Worm (Caenorhabditis elegans): ENCODE data around the gene Y25C1A.7.

Gene Y25C1A.7

ce11 chrII:3105765-3106164 lies 34.9 kb upstream of the Y25C1A.7 start, which contains the start of gene clec-122:
clec-122 (plus strand) TSS chrII:3106065.
- TF ChIP-seq egl-27 (tag; optimal IDR thresholded peaks at IDR 0.05) (no peak), pag-3 (tag; optimal IDR thresholded peaks at IDR 0.05; ENCODE audit: borderline replicate concordance, insufficient read depth) (no peak), elt-2 (tag; optimal IDR thresholded peaks at IDR 0.05) (no peak), unc-130 (tag; optimal IDR thresholded peaks at IDR 0.05) (no peak), zip-4 (GFP tag; optimal IDR thresholded peaks at IDR 0.05) (no peak), egl-13 (tag; optimal IDR thresholded peaks at IDR 0.05) (no peak), pqm-1 (tag; optimal IDR thresholded peaks at IDR 0.05) (no peak), ztf-4 (tag; optimal IDR thresholded peaks at IDR 0.05) (no peak), nhr-28 (tag; optimal IDR thresholded peaks at IDR 0.05) (no peak), hpl-2 (GFP tag; optimal IDR thresholded peaks at IDR 0.05) (no peak)

ce11 chrII:3102018-3102417 lies 31.2 kb upstream of the Y25C1A.7 start, which contains the start of gene clec-121:
clec-121 (plus strand) TSS chrII:3102318.
- TF ChIP-seq fos-1 (tag; optimal IDR thresholded peaks at IDR 0.05) (no peak), nhr-71 (tag; optimal IDR thresholded peaks at IDR 0.05) (no peak), efl-1 (optimal IDR thresholded peaks at IDR 0.05) (no peak), efl-1 (GFP tag; optimal IDR thresholded peaks at IDR 0.05 in 1 of 2) (no peak), skn-1 (tag; optimal IDR thresholded peaks at IDR 0.05) (no peak), ceh-90 (tag; optimal IDR thresholded peaks at IDR 0.05) (no peak), tbx-2 (tag; optimal IDR thresholded peaks at IDR 0.05) (no peak), hpl-2 (GFP tag; optimal IDR thresholded peaks at IDR 0.05) (no peak), egl-13 (tag; optimal IDR thresholded peaks at IDR 0.05) (no peak), tlp-1 (tag; optimal IDR thresholded peaks at IDR 0.05) (no peak), ceh-82 (tag; optimal IDR thresholded peaks at IDR 0.05) (no peak), hlh-17 (GFP tag; optimal IDR thresholded peaks at IDR 0.05; ENCODE audit: borderline replicate concordance) (no peak), fkh-10 (GFP tag; optimal IDR thresholded peaks at IDR 0.05) (no peak)

ce11 chrII:3100546-3100945 lies 29.7 kb upstream of the Y25C1A.7 start, which contains the start of gene srg-24:
srg-24 (minus strand) TSS chrII:3100646.
- TF ChIP-seq ceh-63 (GFP tag; optimal IDR thresholded peaks at IDR 0.05): no peak
- no peak for TF ChIP-seq nhr-12 (tag; optimal IDR thresholded peaks at IDR 0.05)
- no peak for TF ChIP-seq hpl-2 (GFP tag; optimal IDR thresholded peaks at IDR 0.05)
- no peak for TF ChIP-seq dpl-1 (GFP tag; optimal IDR thresholded peaks at IDR 0.05)
- TF ChIP-seq nhr-84 (tag; optimal IDR thresholded peaks at IDR 0.05): no peak
- TF ChIP-seq irx-1 (tag; optimal IDR thresholded peaks at IDR 0.05): no peak
- no peak for TF ChIP-seq elt-2 (tag; optimal IDR thresholded peaks at IDR 0.05)
- TF ChIP-seq efl-1 (optimal IDR thresholded peaks at IDR 0.05): no peak
- TF ChIP-seq efl-1 (GFP tag; optimal IDR thresholded peaks at IDR 0.05 in 1 of 2): no peak
- no peak for TF ChIP-seq skn-1 (tag; optimal IDR thresholded peaks at IDR 0.05)
- no peak for TF ChIP-seq lin-35 (GFP tag; optimal IDR thresholded peaks at IDR 0.05)
- no peak for TF ChIP-seq fkh-8 (tag; optimal IDR thresholded peaks at IDR 0.05)
- no peak for TF ChIP-seq C34B4.2 (tag; optimal IDR thresholded peaks at IDR 0.05)
- no peak for TF ChIP-seq nhr-85 (tag)
- TF ChIP-seq fos-1 (tag; optimal IDR thresholded peaks at IDR 0.05): no peak
- no peak for TF ChIP-seq blmp-1 (tag; optimal IDR thresholded peaks at IDR 0.05)
- no peak for TF ChIP-seq fkh-4 (tag; optimal IDR thresholded peaks at IDR 0.05; ENCODE audit: borderline replicate concordance)

- TF ChIP-seq zip-4 (GFP tag; optimal IDR thresholded peaks at IDR 0.05) (no peak), blmp-1 (tag; optimal IDR thresholded peaks at IDR 0.05) (no peak), ces-1 (GFP tag; optimal IDR thresholded peaks at IDR 0.05) (no peak), aly-2 (tag; optimal IDR thresholded peaks at IDR 0.05) (no peak), pax-3 (tag; optimal IDR thresholded peaks at IDR 0.05) (no peak), nhr-47 (tag; optimal IDR thresholded peaks at IDR 0.05) (no peak), nhr-77 (tag; optimal IDR thresholded peaks at IDR 0.05) (no peak), hlh-4 (tag; optimal IDR thresholded peaks at IDR 0.05) (no peak), elt-3 (tag; optimal IDR thresholded peaks at IDR 0.05) (no peak), aha-1 (tag; optimal IDR thresholded peaks at IDR 0.05) (no peak), C16A3.4 (tag; optimal IDR thresholded peaks at IDR 0.05) (no peak), efl-1 (optimal IDR thresholded peaks at IDR 0.05) (no peak), efl-1 (GFP tag; optimal IDR thresholded peaks at IDR 0.05 in 1 of 2) (no peak), pqm-1 (tag; optimal IDR thresholded peaks at IDR 0.05) (no peak), rnt-1 (tag; optimal IDR thresholded peaks at IDR 0.05) (no peak), egl-27 (tag; optimal IDR thresholded peaks at IDR 0.05) (no peak)
Measured at ce11 chrII:3096857-3097256, 26.0 kb upstream of the Y25C1A.7 start, which contains the start of gene Y25C1A.14. Y25C1A.14 (minus strand) TSS chrII:3096957.

Data from whole organism, L1 larva.